Fruit fly (Drosophila melanogaster) whole organism, pupa: ENCODE data around the gene CG34382.

ENCODE experiments used
- CG10348 ChIP-seq: fragments of 200-800 bp; sonication (Bioruptor generic); IDR thresholded peaks from 2 replicates; pipeline ENCODE4 v1.3.6; 2022; ENCODE audit warnings: missing biosample characterization, missing genetic modification characterization
- CG12605 ChIP-seq: fragments of 200-800 bp; sonication (Bioruptor generic); IDR thresholded peaks from 2 replicates; pipeline ENCODE4 v1.3.6; 2022; ENCODE audit warnings: missing biosample characterization, missing genetic modification characterization
- CG13204 ChIP-seq: fragments of 200-800 bp; sonication (Bioruptor generic); optimal IDR thresholded peaks from 2 replicates; lab custom pipeline; 2018; ENCODE audit warnings: missing biosample characterization, mild to moderate bottlenecking, missing genetic modification characterization, moderate library complexity
- CG14655 ChIP-seq: fragments of 200-800 bp; sonication (Bioruptor generic); optimal IDR thresholded peaks from 3 replicates; lab custom pipeline; 2017; ENCODE audit warnings: mild to moderate bottlenecking, missing biosample characterization, missing genetic modification reagents, missing genetic modification characterization
- CG15710 ChIP-seq: fragments of 200-800 bp; sonication (Bioruptor generic); optimal IDR thresholded peaks from 2 replicates; lab custom pipeline; 2018; ENCODE audit warnings: missing biosample characterization, mild to moderate bottlenecking, missing genetic modification characterization, moderate library complexity
- CG17806 ChIP-seq: fragments of 200-800 bp; sonication (Bioruptor generic); optimal IDR thresholded peaks from 2 replicates; lab custom pipeline; 2018; ENCODE audit warnings: missing biosample characterization, mild to moderate bottlenecking, missing genetic modification characterization, moderate library complexity
- CG32121 ChIP-seq: fragments of 200-800 bp; sonication (Bioruptor generic); IDR thresholded peaks from 2 replicates; pipeline ENCODE4 v1.3.6; 2022; ENCODE audit warnings: missing biosample characterization, missing genetic modification characterization
- CG34367 ChIP-seq: fragments of 200-800 bp; sonication (Bioruptor generic); optimal IDR thresholded peaks from 2 replicates; lab custom pipeline; 2018; ENCODE audit warnings: missing biosample characterization, mild to moderate bottlenecking, missing genetic modification characterization
- CG4496 ChIP-seq: fragments of 200-800 bp; sonication (Bioruptor generic); IDR thresholded peaks from 3 replicates; pipeline ENCODE4 v1.3.6; 2022; ENCODE audit warnings: missing biosample characterization, missing genetic modification characterization
- CG8159 ChIP-seq: fragments of 200-800 bp; sonication (Bioruptor generic); optimal IDR thresholded peaks from 3 replicates; lab custom pipeline; 2018; ENCODE audit warnings: missing biosample characterization, mild to moderate bottlenecking, missing genetic modification characterization, moderate library complexity
- CG8301 ChIP-seq: fragments of 200-800 bp; sonication (Bioruptor generic); optimal IDR thresholded peaks from 2 replicates; lab custom pipeline; 2018; ENCODE audit warnings: missing biosample characterization, mild to moderate bottlenecking, missing genetic modification characterization
- CG9948 ChIP-seq: fragments of 200-800 bp; sonication (Bioruptor generic); optimal IDR thresholded peaks from 2 replicates; lab custom pipeline; 2018; ENCODE audit warnings: missing biosample characterization, mild to moderate bottlenecking, missing genetic modification characterization, moderate library complexity
- D1 ChIP-seq: fragments of 200-800 bp; sonication (Bioruptor generic); optimal IDR thresholded peaks from 2 replicates; lab custom pipeline; 2018; ENCODE audit warnings: missing biosample characterization, mild to moderate bottlenecking, missing genetic modification characterization, moderate library complexity
- EcR ChIP-seq: fragments of 200-800 bp; sonication (Bioruptor generic); optimal IDR thresholded peaks from 3 replicates; lab custom pipeline; 2019; ENCODE audit warnings: missing biosample characterization, missing genetic modification characterization, mild to moderate bottlenecking, moderate library complexity, missing genetic modification reagents
- Ets98B ChIP-seq: fragments of 200-800 bp; sonication (Bioruptor generic); IDR thresholded peaks from 2 replicates; pipeline ENCODE4 v1.3.6; 2022; ENCODE audit warnings: missing biosample characterization, missing genetic modification characterization
- Pif1A ChIP-seq: fragments of 200-800 bp; sonication (Bioruptor generic); optimal IDR thresholded peaks from 3 replicates; lab custom pipeline; 2016; ENCODE audit warnings: missing biosample characterization, missing genetic modification characterization
- Pif1B ChIP-seq: fragments of 200-800 bp; sonication (Bioruptor generic); optimal IDR thresholded peaks from 3 replicates; lab custom pipeline; 2016; ENCODE audit warnings: missing biosample characterization, missing genetic modification characterization
- Snoo ChIP-seq: fragments of 200-800 bp; sonication (Bioruptor generic); optimal IDR thresholded peaks from 3 replicates; lab custom pipeline; 2017; ENCODE audit warnings: missing biosample characterization, mild to moderate bottlenecking, missing genetic modification characterization, inconsistent platforms
- fd96Ca ChIP-seq: fragments of 200-800 bp; sonication (Bioruptor generic); IDR thresholded peaks from 3 replicates; pipeline ENCODE4 v1.3.6; 2022; ENCODE audit warnings: missing biosample characterization, missing genetic modification characterization
- gl ChIP-seq: fragments of 200-800 bp; sonication (Bioruptor generic); optimal IDR thresholded peaks from 2 replicates; lab custom pipeline; 2018; ENCODE audit warnings: missing biosample characterization, mild to moderate bottlenecking, missing genetic modification characterization
- rn ChIP-seq: fragments of 200-800 bp; sonication (Bioruptor generic); IDR thresholded peaks from 2 replicates; pipeline ENCODE4 v1.3.6; 2022; ENCODE audit warnings: missing biosample characterization, missing genetic modification characterization

CG34382 gene

DNA sequence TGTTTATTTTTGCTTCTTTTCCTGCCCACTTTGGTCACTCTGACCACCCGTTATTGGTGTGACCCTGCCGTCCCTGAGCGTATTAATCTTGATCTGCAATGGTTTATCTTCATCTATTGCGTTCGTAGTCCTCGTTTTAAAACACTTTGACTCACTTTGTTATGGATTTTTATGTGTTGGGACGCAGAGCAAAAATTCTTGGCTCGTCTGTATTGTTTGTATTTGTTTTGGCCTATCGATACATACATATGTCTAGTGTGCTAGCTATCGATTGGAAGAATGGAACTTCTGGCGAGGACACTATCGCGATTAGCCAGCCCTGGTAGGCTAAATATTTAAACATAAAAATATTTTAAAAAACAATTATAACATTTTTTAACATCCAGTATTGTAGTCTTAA lies 19.2 kb upstream of the CG34382 start, which contains the start of gene CG10809:
Gene CG10809, minus strand, starts transcription at position 266 of the 400 bp plus-strand sequence.
- TF ChIP-seq CG32121 (GFP tag; lab: Robert Waterston, UW), result no peak
- TF ChIP-seq CG9948, result no peak
- peak; percentile 16 for TF ChIP-seq CG8159
- peak; percentile 19 for TF ChIP-seq D1 (tag; lab: Kevin White, UChicago)
- TF ChIP-seq CG8301 (tag; lab: Kevin White, UChicago), result no peak
- TF ChIP-seq CG14655, result no peak
- no peak for TF ChIP-seq Pif1B (GFP tag; lab: Kevin White, UChicago)
- no peak for TF ChIP-seq CG34367 (tag; lab: Kevin White, UChicago)
- no peak for TF ChIP-seq gl (tag; lab: Kevin White, UChicago)
- TF ChIP-seq CG15710, result peak; percentile 2

DNA sequence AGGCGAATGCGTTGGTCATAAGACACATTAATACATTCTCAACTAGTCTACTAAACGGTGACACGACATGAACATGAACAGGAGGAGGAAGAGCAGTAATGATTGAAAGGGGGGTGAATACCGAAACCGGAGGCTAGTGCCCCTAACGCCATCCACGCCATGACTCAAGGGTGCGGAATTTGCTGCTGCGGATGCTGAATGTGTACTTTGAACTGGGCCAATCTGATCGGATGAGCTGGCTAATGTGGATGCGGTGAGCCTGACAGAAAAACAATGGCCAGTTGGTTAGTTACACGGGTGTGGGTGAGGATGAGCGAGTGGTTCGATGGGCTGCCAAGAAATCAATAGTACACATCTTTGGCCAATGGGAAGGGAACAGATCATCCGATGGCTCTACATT lies 15.1 kb upstream of the CG34382 start:
- TF ChIP-seq Snoo (tag; lab: Kevin White, UChicago), result no peak
- peak; percentile 38 for TF ChIP-seq gl (tag; lab: Kevin White, UChicago)
- 0 out of 3 replicates have a peak, but pooled peaks have one; percentile 39 for TF ChIP-seq CG4496 (GFP tag; lab: Robert Waterston, UW)
- TF ChIP-seq, all 21 proteins: peak for 2

DNA sequence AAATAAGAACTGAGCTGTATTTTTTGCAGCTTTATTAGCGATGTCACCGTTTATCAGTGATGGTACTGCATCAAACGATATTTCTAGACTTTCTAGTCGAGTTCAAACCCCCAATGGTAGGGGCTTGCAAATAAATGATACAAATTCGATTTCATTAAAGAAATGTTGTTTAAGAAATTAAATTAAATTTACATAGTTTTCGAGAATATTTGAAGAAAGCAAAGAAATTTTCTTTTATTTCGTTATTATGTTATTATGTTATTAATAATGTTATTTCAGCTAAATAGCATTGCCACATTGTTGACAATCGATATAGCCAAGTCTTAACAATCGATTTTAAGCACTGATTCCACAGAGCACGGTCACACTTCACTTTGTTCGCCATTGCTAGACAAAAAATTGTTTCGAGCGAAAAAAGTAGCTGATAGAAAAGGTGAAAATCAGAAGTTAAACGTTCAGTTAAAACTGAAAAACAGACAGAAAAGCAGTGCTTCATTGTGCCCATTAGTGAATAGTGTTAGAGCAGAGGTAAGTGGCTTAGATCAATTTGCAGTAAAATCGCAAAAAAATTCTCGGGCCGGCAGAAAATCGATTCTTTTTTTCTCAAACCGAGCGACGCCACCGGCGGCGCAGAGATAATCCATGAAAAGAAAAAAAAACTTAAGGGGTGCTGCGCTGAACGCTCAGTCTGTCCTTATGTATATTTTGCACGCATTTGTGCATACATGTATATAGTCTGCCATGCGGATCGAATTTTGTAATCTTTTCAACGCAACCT lies 14.3 kb upstream of the CG34382 start, which contains the start of the genes iPLA2-VIA and Ciz1:
Gene iPLA2-VIA, minus strand, starts transcription at position 75 of the 778 bp plus-strand sequence.
Gene Ciz1, plus strand, starts transcription at position 365 of the 778 bp plus-strand sequence.
- no peak for TF ChIP-seq CG12605 (GFP tag; lab: Robert Waterston, UW)
- TF ChIP-seq CG4496 (GFP tag; lab: Robert Waterston, UW), result no peak
- TF ChIP-seq CG34367 (tag; lab: Kevin White, UChicago), result no peak
- no peak for TF ChIP-seq D1 (tag; lab: Kevin White, UChicago)

DNA sequence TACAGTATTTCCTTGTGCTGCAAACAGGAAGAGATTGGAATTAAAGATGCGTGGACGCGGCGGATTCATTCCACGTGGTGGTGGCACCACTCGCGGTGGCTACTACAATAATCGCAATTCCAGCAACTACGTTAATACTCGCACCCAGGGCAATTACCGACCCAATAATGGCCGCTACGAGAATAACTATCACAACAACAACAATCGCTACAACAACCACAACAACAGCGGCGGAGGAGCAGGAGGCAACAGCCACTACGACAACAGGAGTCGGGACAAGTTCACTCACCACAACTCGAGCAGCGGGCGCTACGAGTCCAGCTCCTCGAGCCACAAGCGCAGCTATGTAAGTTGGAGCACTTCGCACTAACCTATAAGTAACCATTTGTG lies 13.7 kb upstream of the CG34382 start:
- TF ChIP-seq Pif1B (GFP tag; lab: Kevin White, UChicago) (no peak), CG4496 (GFP tag; lab: Robert Waterston, UW) (no peak)

DNA sequence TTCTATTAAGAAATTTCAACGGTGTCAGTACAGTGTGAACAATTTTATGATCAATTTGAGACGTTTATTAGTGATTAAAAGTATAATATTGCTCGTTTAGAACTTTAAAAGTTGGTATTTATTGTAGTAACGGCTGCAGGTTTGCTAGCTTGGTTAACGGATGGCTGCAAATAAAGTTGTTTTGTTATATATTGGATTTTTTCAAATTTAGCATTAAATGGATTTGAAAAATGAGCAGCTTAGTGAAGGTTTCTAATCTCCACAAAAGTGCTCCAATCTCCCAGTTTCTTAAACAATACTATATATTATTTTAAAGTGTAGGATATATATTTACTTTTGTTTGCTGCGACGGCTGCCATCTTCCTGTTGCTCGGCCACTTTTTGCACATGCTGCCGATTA lies 6.8 kb upstream of the CG34382 start:
- peak; percentile 46 for TF ChIP-seq CG8159
- no peak for TF ChIP-seq D1 (tag; lab: Kevin White, UChicago)
- TF ChIP-seq gl (tag; lab: Kevin White, UChicago), result no peak
- TF ChIP-seq Pif1B (GFP tag; lab: Kevin White, UChicago), result peak; percentile 39
- peak; percentile 2 for TF ChIP-seq Snoo (tag; lab: Kevin White, UChicago)
- no peak for TF ChIP-seq CG14655
- peak; percentile 13; the same call in 1 of the 2 replicates for TF ChIP-seq Ets98B (GFP tag; lab: Robert Waterston, UW)
- 0 out of 3 replicates have a peak, but pooled peaks have one; percentile 56 for TF ChIP-seq CG4496 (GFP tag; lab: Robert Waterston, UW)
- TF ChIP-seq fd96Ca (GFP tag; lab: Robert Waterston, UW), result peak; percentile 38; the same call in 2 of the 3 replicates
- no peak for TF ChIP-seq CG17806 (tag; lab: Kevin White, UChicago)
- TF ChIP-seq CG34367 (tag; lab: Kevin White, UChicago), result no peak
- TF ChIP-seq CG15710, result peak; percentile 3
- TF ChIP-seq EcR (GFP tag; lab: Kevin White, UChicago), result no peak
- peak; percentile 36 for TF ChIP-seq CG9948
- peak; percentile 62 for TF ChIP-seq CG8301 (tag; lab: Kevin White, UChicago)
- TF ChIP-seq Pif1A (GFP tag; lab: Kevin White, UChicago), result no peak
- no peak for TF ChIP-seq CG13204 (GFP tag; lab: Kevin White, UChicago)
- 0 out of 2 replicates have a peak, but pooled peaks have one; percentile 18 for TF ChIP-seq CG32121 (GFP tag; lab: Robert Waterston, UW)
- TF ChIP-seq CG12605 (GFP tag; lab: Robert Waterston, UW), result no peak; the same call in 1 of the 2 replicates
- no peak for TF ChIP-seq rn (GFP tag; lab: Robert Waterston, UW)
- TF ChIP-seq CG10348, result no peak

DNA sequence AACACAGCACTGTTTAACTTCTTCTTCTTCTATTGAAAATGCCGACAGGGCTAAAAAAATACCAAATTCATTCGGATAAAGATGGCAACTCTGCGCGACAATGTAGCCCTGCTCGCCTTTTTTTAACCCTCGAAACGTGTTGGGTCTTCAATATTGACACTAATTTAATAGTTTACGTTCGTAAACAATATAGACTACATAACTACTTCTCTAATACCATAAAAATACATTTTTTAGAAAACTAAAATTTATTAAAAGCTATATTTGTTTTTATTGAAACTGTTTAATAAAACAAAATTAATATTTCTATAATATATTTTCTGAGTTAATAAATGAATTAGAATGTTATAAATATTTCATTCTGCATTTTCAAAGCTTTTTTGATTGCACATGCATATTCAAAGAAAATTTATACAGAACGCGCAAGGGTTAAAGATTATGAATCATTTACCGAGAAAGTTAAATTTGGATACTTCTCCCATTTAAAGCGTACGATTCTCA lies 9.9 kb downstream of the CG34382 start, which contains the start of the genes Taf2 and CalpB:
Gene Taf2, minus strand, starts transcription at position 54 of the 501 bp plus-strand sequence.
Gene CalpB, plus strand, starts transcription at position 133 of the 501 bp plus-strand sequence.
- TF ChIP-seq Pif1B (GFP tag; lab: Kevin White, UChicago) (no peak), CG9948 (peak; percentile 94), CG17806 (tag; lab: Kevin White, UChicago) (peak; percentile 88), CG4496 (GFP tag; lab: Robert Waterston, UW) (peak; percentile 75), CG15710 (peak; percentile 92), Ets98B (GFP tag; lab: Robert Waterston, UW) (peak; percentile 67), D1 (tag; lab: Kevin White, UChicago) (peak; percentile 93), CG8159 (peak; percentile 97), EcR (GFP tag; lab: Kevin White, UChicago) (no peak), Snoo (tag; lab: Kevin White, UChicago) (peak; percentile 84), CG32121 (GFP tag; lab: Robert Waterston, UW) (peak; percentile 80), Pif1A (GFP tag; lab: Kevin White, UChicago) (no peak), CG10348 (no peak), CG34367 (tag; lab: Kevin White, UChicago) (peak; percentile 66), CG12605 (GFP tag; lab: Robert Waterston, UW) (peak; percentile 44; the same call in 1 of the 2 replicates), rn (GFP tag; lab: Robert Waterston, UW) (0 out of 2 replicates have a peak, but pooled peaks have one; percentile 43), fd96Ca (GFP tag; lab: Robert Waterston, UW) (peak; percentile 28; the same call in 1 of the 3 replicates), gl (tag; lab: Kevin White, UChicago) (peak; percentile 48), CG14655 (peak; percentile 90), CG8301 (tag; lab: Kevin White, UChicago) (peak; percentile 84), CG13204 (GFP tag; lab: Kevin White, UChicago) (no peak)
